Worm (Caenorhabditis elegans) whole organism, early embryonic: ENCODE results near the gene dylt-3.

ENCODE experiments used
- B0310.2 ChIP-seq: sonication (generic microtip); optimal IDR thresholded peaks from 2 replicates; lab custom pipeline; 2016; ENCODE audit warnings: mild to moderate bottlenecking, missing genetic modification characterization, missing compliant biosample characterization
- F13C5.2 ChIP-seq: sonication (generic microtip); optimal IDR thresholded peaks from 2 replicates; lab custom pipeline; 2017; ENCODE audit warnings: mild to moderate bottlenecking, missing genetic modification characterization, inconsistent platforms, missing compliant biosample characterization
- aly-1 ChIP-seq: sonication (generic microtip); optimal IDR thresholded peaks from 2 replicates; lab custom pipeline; 2016; ENCODE audit warnings: missing genetic modification characterization, missing compliant biosample characterization
- ama-1 ChIP-seq: fragments of 150-350 bp; optimal IDR thresholded peaks from 2 replicates; lab custom pipeline; 2014
- ceh-13 ChIP-seq: fragments of 200-800 bp; sonication (Bioruptor generic); optimal IDR thresholded peaks from 2 replicates; lab custom pipeline; 2018; ENCODE audit warnings: mild to moderate bottlenecking, missing genetic modification characterization, missing compliant biosample characterization
- ceh-36 ChIP-seq: sonication (generic microtip); optimal IDR thresholded peaks from 2 replicates; lab custom pipeline; 2016; ENCODE audit warnings: missing genetic modification characterization, inconsistent platforms, missing compliant biosample characterization
- ets-7 ChIP-seq: sonication (generic microtip); optimal IDR thresholded peaks from 2 replicates; lab custom pipeline; 2016; ENCODE audit warnings: missing genotype, missing genetic modification characterization, missing compliant biosample characterization
- flt-1 ChIP-seq: fragments of 200-800 bp; sonication (Bioruptor generic); IDR thresholded peaks from 2 replicates; pipeline ENCODE4 v1.3.6; 2022; ENCODE audit warnings: missing genetic modification characterization, missing compliant biosample characterization
- hmg-4 ChIP-seq: fragments of 200-800 bp; sonication (Bioruptor generic); optimal IDR thresholded peaks from 2 replicates; lab custom pipeline; 2018; ENCODE audit warnings: mild to moderate bottlenecking, missing genetic modification characterization, missing compliant biosample characterization
- hnd-1 ChIP-seq: sonication (generic microtip); optimal IDR thresholded peaks from 2 replicates; lab custom pipeline; 2016; ENCODE audit warnings: missing genetic modification characterization, missing compliant biosample characterization
- pes-1 ChIP-seq: fragments of 200-800 bp; sonication (Bioruptor generic); IDR thresholded peaks from 2 replicates; pipeline ENCODE4 v1.3.6; 2022; ENCODE audit warnings: missing genetic modification reagents, missing genetic modification characterization, missing compliant biosample characterization
- scrt-1 ChIP-seq: fragments of 200-800 bp; sonication (Bioruptor generic); IDR thresholded peaks from 2 replicates; pipeline ENCODE4 v1.3.6; 2022; ENCODE audit warnings: missing genetic modification characterization, missing compliant biosample characterization
- tbx-11 ChIP-seq: fragments of 200-800 bp; sonication (Bioruptor generic); IDR thresholded peaks from 2 replicates; pipeline ENCODE4 v1.3.6; 2022; ENCODE audit warnings: missing genetic modification characterization, missing compliant biosample characterization
- tra-4 ChIP-seq: sonication (generic microtip); optimal IDR thresholded peaks from 2 replicates; lab custom pipeline; 2017; ENCODE audit warnings: missing genetic modification characterization, missing compliant biosample characterization

DNA sequence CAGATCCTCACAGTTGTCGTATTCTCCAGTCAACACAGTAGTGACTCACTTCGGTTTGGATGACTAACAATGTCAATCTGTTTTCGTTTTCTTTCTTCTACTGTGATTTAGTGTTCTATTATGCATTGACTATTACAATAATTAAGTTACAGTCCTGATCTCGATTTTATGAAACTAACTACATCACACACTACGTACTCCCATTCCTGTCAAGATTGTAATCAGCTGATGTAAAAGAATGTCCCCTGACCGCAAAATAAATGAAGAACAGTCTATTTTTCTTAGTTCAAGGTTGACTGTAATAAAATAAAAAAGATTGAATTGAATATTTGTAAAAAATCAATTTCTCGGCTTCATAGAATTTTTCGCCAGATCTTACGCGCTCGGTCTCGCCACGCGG, 43.8 kb downstream of the dylt-3 start:
- TF ChIP-seq ama-1 = no peak
- TF ChIP-seq tra-4 (tag; lab: Kevin White, UChicago) = no peak
- no peak for TF ChIP-seq B0310.2 (tag; lab: Kevin White, UChicago)
- no peak for TF ChIP-seq scrt-1 (GFP tag; lab: Robert Waterston, UW)
- TF ChIP-seq ets-7 = no peak
- TF ChIP-seq tbx-11 (GFP tag; lab: Robert Waterston, UW) = no peak
- no peak for TF ChIP-seq hmg-4 (GFP tag; lab: Kevin White, UChicago)
- no peak for TF ChIP-seq flt-1 (GFP tag; lab: Robert Waterston, UW)
- no peak for TF ChIP-seq aly-1 (tag; lab: Kevin White, UChicago)
- no peak for TF ChIP-seq F13C5.2
- TF ChIP-seq ceh-36 (tag; lab: Kevin White, UChicago) = no peak
- TF ChIP-seq pes-1 = no peak
- TF ChIP-seq ceh-13 (GFP tag; lab: Kevin White, UChicago) = no peak
- no peak for TF ChIP-seq hnd-1 (tag; lab: Kevin White, UChicago)
